Worm (Caenorhabditis elegans) whole organism, L4 larva: ENCODE results near the gene dmsr-16.

ENCODE experiments used
- F44E2.7 ChIP-seq: fragments of 200-800 bp; sonication (Bioruptor generic); IDR thresholded peaks from 2 replicates; pipeline ENCODE4 v2.1.2; 2022; ENCODE audit warnings: missing genetic modification characterization, missing compliant biosample characterization
- Y105C5A.15 ChIP-seq: fragments of 200-800 bp; sonication (Bioruptor generic); IDR thresholded peaks from 2 replicates; pipeline ENCODE4 v1.3.6; 2022; ENCODE audit warnings: missing genetic modification characterization, missing compliant biosample characterization
- ZK546.5 ChIP-seq, 2 experiments: sonication (generic microtip); optimal IDR thresholded peaks; 2 replicates each; lab custom pipeline; 2017; ENCODE audit warnings: missing biosample characterization in 2 of 2, missing genetic modification characterization in 2 of 2
- aha-1 ChIP-seq: fragments of 150-350 bp; peaks from one replicate; lab custom pipeline; 2014; ENCODE audit warnings: missing biosample characterization, missing genetic modification characterization
- aly-2 ChIP-seq: sonication (generic microtip); optimal IDR thresholded peaks from 2 replicates; lab custom pipeline; 2018; ENCODE audit warnings: missing biosample characterization, missing genetic modification characterization
- arid-1 ChIP-seq: fragments of 200-800 bp; sonication (Bioruptor generic); conservative IDR thresholded peaks from 2 replicates; pipeline ENCODE4 v1.3.6; 2022; ENCODE audit warnings: missing genetic modification reagents, missing genetic modification characterization, missing compliant biosample characterization
- ceh-20 ChIP-seq: fragments of 200-800 bp; sonication (Bioruptor generic); IDR thresholded peaks from 2 replicates; pipeline ENCODE4 v1.3.6; 2022; ENCODE audit warnings: missing genetic modification reagents, missing genetic modification characterization, missing compliant biosample characterization
- ceh-82 ChIP-seq: sonication (generic microtip); optimal IDR thresholded peaks from 2 replicates; lab custom pipeline; 2017; ENCODE audit warnings: missing biosample characterization, missing genetic modification characterization
- daf-16 ChIP-seq, 3 experiments: sonication (generic microtip); optimal IDR thresholded peaks; 2 replicates each; lab custom pipeline; 2016 to 2017; ENCODE audit warnings: missing genetic modification characterization in 3 of 3, missing genetic modification reagents in 3 of 3, mild to moderate bottlenecking in 2 of 3, missing compliant biosample characterization in 2 of 3, missing biosample characterization in 1 of 3, moderate library complexity in 1 of 3
- daf-19 ChIP-seq: fragments of 200-800 bp; sonication (Bioruptor generic); conservative IDR thresholded peaks from 2 replicates; pipeline ENCODE4 v1.3.6; 2022; ENCODE audit warnings: missing genetic modification characterization, missing compliant biosample characterization
- dmd-8 ChIP-seq: fragments of 200-800 bp; sonication (Bioruptor generic); IDR thresholded peaks from 2 replicates; pipeline ENCODE4 v1.3.6; 2022; ENCODE audit warnings: missing genetic modification characterization, missing compliant biosample characterization
- dve-1 ChIP-seq: sonication (generic microtip); optimal IDR thresholded peaks from 2 replicates; lab custom pipeline; 2017; ENCODE audit warnings: antibody characterized with exemption, mild to moderate bottlenecking, missing genetic modification characterization, missing compliant biosample characterization; ENCODE audit not compliant: insufficient read depth
- fkh-10 ChIP-seq: fragments of 150-350 bp; optimal IDR thresholded peaks from 2 replicates; lab custom pipeline; 2014; ENCODE audit warnings: missing biosample characterization, missing genetic modification reagents, missing genetic modification characterization
- gei-8 ChIP-seq: fragments of 200-800 bp; sonication (Bioruptor generic); optimal IDR thresholded peaks from 2 replicates; lab custom pipeline; 2018; ENCODE audit warnings: mild to moderate bottlenecking, missing genetic modification characterization, missing compliant biosample characterization
- hif-1 ChIP-seq, 2 experiments: sonication (generic microtip); optimal IDR thresholded peaks; 2 replicates each; lab custom pipeline; 2016 to 2017; ENCODE audit warnings: missing compliant biosample characterization in 2 of 2, missing genetic modification characterization in 2 of 2, missing genetic modification reagents in 2 of 2, missing genotype in 2 of 2, mild to moderate bottlenecking in 1 of 2
- hlh-30 ChIP-seq: sonication (generic microtip); optimal IDR thresholded peaks from 2 replicates; lab custom pipeline; 2017; ENCODE audit warnings: antibody characterized with exemption, mild to moderate bottlenecking, missing genetic modification characterization, missing compliant biosample characterization; ENCODE audit not compliant: insufficient read depth
- jun-1 ChIP-seq: fragments of 150-350 bp; optimal IDR thresholded peaks from 2 replicates; lab custom pipeline; 2014; ENCODE audit warnings: missing biosample characterization, missing genetic modification reagents, missing genetic modification characterization
- lin-1 ChIP-seq: fragments of 200-800 bp; sonication (Bioruptor generic); IDR thresholded peaks from 2 replicates; pipeline ENCODE4 v1.3.6; 2022; ENCODE audit warnings: missing genetic modification reagents, missing genetic modification characterization, missing compliant biosample characterization
- lin-15B ChIP-seq: fragments of 150-350 bp; sonication (generic microtip); optimal IDR thresholded peaks from 3 replicates; lab custom pipeline; 2014; ENCODE audit warnings: missing biosample characterization, missing genetic modification characterization
- mes-2 ChIP-seq: sonication (generic microtip); optimal IDR thresholded peaks from 2 replicates; lab custom pipeline; 2016; ENCODE audit warnings: missing genotype, mild to moderate bottlenecking, missing genetic modification characterization, missing compliant biosample characterization; ENCODE audit not compliant: poor library complexity, severe bottlenecking
- mxl-3 ChIP-seq: fragments of 200-800 bp; sonication (Bioruptor generic); optimal IDR thresholded peaks from 2 replicates; lab custom pipeline; 2018; ENCODE audit warnings: mild to moderate bottlenecking, missing genetic modification characterization, missing compliant biosample characterization
- nhr-102 ChIP-seq: sonication (generic microtip); optimal IDR thresholded peaks from 2 replicates; lab custom pipeline; 2016; ENCODE audit warnings: mild to moderate bottlenecking, missing genetic modification characterization, moderate library complexity, missing compliant biosample characterization
- nhr-25 ChIP-seq: sonication (generic microtip); optimal IDR thresholded peaks from 2 replicates; lab custom pipeline; 2017; ENCODE audit warnings: missing genetic modification characterization, mild to moderate bottlenecking, missing compliant biosample characterization, antibody characterized with exemption, moderate library complexity, borderline replicate concordance; ENCODE audit not compliant: insufficient read depth
- nhr-28 ChIP-seq: fragments of 150-350 bp; optimal IDR thresholded peaks from 2 replicates; lab custom pipeline; 2014; ENCODE audit warnings: missing biosample characterization, missing genetic modification characterization
- nhr-77 ChIP-seq: fragments of 150-350 bp; optimal IDR thresholded peaks from 2 replicates; lab custom pipeline; 2014; ENCODE audit warnings: missing biosample characterization, missing genetic modification characterization
- php-3 ChIP-seq: fragments of 200-800 bp; sonication (Bioruptor generic); IDR thresholded peaks from 2 replicates; pipeline ENCODE4 v1.3.6; 2022; ENCODE audit warnings: missing genetic modification reagents, missing genetic modification characterization, missing compliant biosample characterization
- pqm-1 ChIP-seq: sonication (generic microtip); optimal IDR thresholded peaks from 2 replicates; lab custom pipeline; 2017; ENCODE audit warnings: missing biosample characterization, missing genetic modification characterization
- saeg-2 ChIP-seq: fragments of 200-800 bp; sonication (Bioruptor generic); IDR thresholded peaks from 2 replicates; pipeline ENCODE4 v1.3.6; 2022; ENCODE audit warnings: missing genetic modification reagents, missing genetic modification characterization, missing compliant biosample characterization
- set-16 ChIP-seq: fragments of 200-800 bp; sonication (Bioruptor generic); IDR thresholded peaks from 2 replicates; pipeline ENCODE4 v1.3.6; 2022; ENCODE audit warnings: missing genetic modification reagents, missing genetic modification characterization, missing compliant biosample characterization
- spr-1 ChIP-seq: sonication (generic microtip); optimal IDR thresholded peaks from 2 replicates; lab custom pipeline; 2016; ENCODE audit warnings: mild to moderate bottlenecking, missing genetic modification characterization, missing compliant biosample characterization
- unc-39 ChIP-seq: sonication (generic microtip); optimal IDR thresholded peaks from 2 replicates; lab custom pipeline; 2017; ENCODE audit warnings: missing biosample characterization, missing genetic modification characterization
- unc-62 ChIP-seq, 3 experiments: fragments of 150-350 bp in 1 of 3; sonication (generic microtip); optimal IDR thresholded peaks in 2 of 3; peaks in 1 of 3; 1 replicate in 1 of 3; 2 replicates in 2 of 3; lab custom pipeline; 2014 to 2017; ENCODE audit warnings: missing biosample characterization in 3 of 3, missing genetic modification characterization in 3 of 3, missing genetic modification reagents in 3 of 3, missing genotype in 1 of 3
- zfp-3 ChIP-seq: fragments of 200-800 bp; sonication (Bioruptor generic); conservative IDR thresholded peaks from 2 replicates; pipeline ENCODE4 v1.3.6; 2022; ENCODE audit warnings: missing genetic modification reagents, missing genetic modification characterization, missing compliant biosample characterization
- ztf-11 ChIP-seq: fragments of 150-350 bp; optimal IDR thresholded peaks from 2 replicates; lab custom pipeline; 2014; ENCODE audit warnings: missing biosample characterization, missing genetic modification characterization

Gene dmsr-16

ce11 chrV:6808962-6809361 is at the start of gene dmsr-16:
dmsr-16 (minus strand) TSS chrV:6809062.
- TF ChIP-seq unc-62 (GFP tag; optimal IDR thresholded peaks at IDR 0.05 in 1 of 2; lab: Kevin White, UChicago): peak in 1 of 2 experiments; percentile 34
- no peak for TF ChIP-seq unc-62 (tag; optimal IDR thresholded peaks at IDR 0.05; lab: Kevin White, UChicago)
- no peak for TF ChIP-seq fkh-10 (GFP tag; lab: Kevin White, UChicago)

DNA sequence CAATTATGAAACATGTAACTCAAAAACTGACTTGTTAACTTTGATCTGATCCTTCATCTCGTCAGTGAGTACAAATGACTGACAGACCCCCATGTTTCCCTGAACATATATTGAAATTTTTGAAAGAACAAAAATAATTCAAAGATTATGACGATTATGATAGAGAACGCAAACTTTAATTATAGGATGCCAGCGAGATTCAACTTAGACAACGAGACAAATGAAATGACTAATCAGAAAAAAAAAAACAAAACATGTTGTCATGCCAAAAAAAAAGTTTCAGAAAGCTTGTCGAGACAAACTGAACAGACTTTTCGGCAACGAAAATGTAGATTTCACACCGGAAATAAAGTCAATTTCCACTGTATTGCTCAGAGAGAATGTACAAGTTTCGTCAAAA is 45.8 kb upstream of the dmsr-16 start, which contains the start of gene gpa-10:
gpa-10 (minus strand) TSS at position 101 of the 400 bp plus-strand sequence.
- TF ChIP-seq nhr-102 (tag; lab: Kevin White, UChicago): no peak
- TF ChIP-seq ZK546.5 (tag; optimal IDR thresholded peaks at IDR 0.05; lab: Kevin White, UChicago): no peak
- no peak for TF ChIP-seq set-16 (GFP tag; lab: Robert Waterston, UW)
- no peak for TF ChIP-seq ceh-20 (GFP tag; lab: Robert Waterston, UW)
- TF ChIP-seq unc-39 (tag; lab: Kevin White, UChicago): no peak
- no peak for TF ChIP-seq lin-1
- TF ChIP-seq ztf-11: no peak
- no peak for TF ChIP-seq daf-19 (GFP tag; lab: Robert Waterston, UW)
- TF ChIP-seq Y105C5A.15: no peak
- no peak for TF ChIP-seq zfp-3 (GFP tag; lab: Robert Waterston, UW)
- no peak for TF ChIP-seq php-3 (GFP tag; lab: Robert Waterston, UW)
- no peak for TF ChIP-seq mxl-3 (GFP tag; lab: Kevin White, UChicago)
- TF ChIP-seq hlh-30 (tag; lab: Kevin White, UChicago): no peak

- TF ChIP-seq dmd-8 (GFP tag; lab: Robert Waterston, UW) (no peak), aha-1 (peak; percentile 82)
Measured at ce11 chrV:6846507-6846906, 37.6 kb upstream of the dmsr-16 start, which contains the start of gene lgc-54. lgc-54 (minus strand) TSS chrV:6846607.

ce11 chrV:6842437-6842836 is 33.6 kb upstream of the dmsr-16 start, which contains the start of gene T15B7.1:
T15B7.1 (plus strand) TSS chrV:6842737.
- no peak for TF ChIP-seq Y105C5A.15
- no peak for TF ChIP-seq zfp-3 (GFP tag; lab: Robert Waterston, UW)
- TF ChIP-seq lin-15B (tag; lab: Kevin White, UChicago): no peak
- no peak for TF ChIP-seq nhr-25 (tag; lab: Kevin White, UChicago)
- TF ChIP-seq ztf-11: no peak
- TF ChIP-seq gei-8 (GFP tag; lab: Kevin White, UChicago): no peak
- TF ChIP-seq aly-2 (tag; lab: Kevin White, UChicago): no peak
- TF ChIP-seq, all 104 proteins: peak for 0

DNA sequence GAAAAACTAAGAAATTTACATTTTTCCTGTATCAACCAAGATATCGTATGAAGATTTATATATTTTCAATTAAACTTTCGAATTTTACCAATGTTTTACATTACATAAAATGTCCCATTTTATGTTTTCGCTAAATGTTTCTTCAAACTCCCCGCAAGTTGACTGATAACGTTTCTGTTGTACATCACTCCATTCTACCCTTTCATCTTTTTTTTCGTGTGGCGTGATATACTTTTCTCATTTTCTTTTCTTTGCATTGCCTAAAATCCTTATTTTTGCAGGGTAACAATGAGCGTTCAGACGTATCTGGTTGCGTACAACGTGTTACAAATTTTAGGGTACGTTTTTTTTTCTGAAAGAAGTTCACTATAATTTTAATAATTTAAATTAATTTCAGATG is 30.1 kb upstream of the dmsr-16 start, which contains the start of gene hpo-8:
hpo-8 (plus strand) TSS at position 282 of the 400 bp plus-strand sequence.
- TF ChIP-seq saeg-2 (GFP tag; lab: Robert Waterston, UW) (no peak), set-16 (GFP tag; lab: Robert Waterston, UW) (no peak), spr-1 (tag; lab: Kevin White, UChicago) (no peak), hif-1 (tag; optimal IDR thresholded peaks at IDR 0.05; lab: Kevin White, UChicago) (no peak), dve-1 (tag; lab: Kevin White, UChicago) (peak; percentile 0), jun-1 (tag; lab: Kevin White, UChicago) (no peak), arid-1 (GFP tag; lab: Robert Waterston, UW) (no peak), pqm-1 (tag; lab: Kevin White, UChicago) (peak; percentile 38), F44E2.7 (GFP tag; lab: Robert Waterston, UW) (no peak), nhr-28 (tag; lab: Kevin White, UChicago) (peak; percentile 56), mes-2 (tag; lab: Kevin White, UChicago) (no peak), daf-16 (GFP tag; optimal IDR thresholded peaks at IDR 0.05; lab: Kevin White, UChicago) (no peak), daf-16 (tag; optimal IDR thresholded peaks at IDR 0.05; lab: Kevin White, UChicago) (peak; percentile 7), nhr-77 (tag; lab: Kevin White, UChicago) (peak; percentile 37), ceh-82 (tag; lab: Kevin White, UChicago) (no peak)
